Worm (Caenorhabditis elegans): ENCODE results near the gene ceh-60.

- no peak for TF ChIP-seq mdl-1 (tag; optimal IDR thresholded peaks at IDR 0.05)
- no peak for TF ChIP-seq zag-1 (tag; optimal IDR thresholded peaks at IDR 0.05)
- TF ChIP-seq aly-2 (tag; optimal IDR thresholded peaks at IDR 0.05), result no peak
- TF ChIP-seq nhr-6 (tag; optimal IDR thresholded peaks at IDR 0.05), result no peak
- no peak for TF ChIP-seq nhr-12 (tag; optimal IDR thresholded peaks at IDR 0.05)
- no peak for TF ChIP-seq skn-1 (tag; optimal IDR thresholded peaks at IDR 0.05)
- no peak for TF ChIP-seq unc-39 (tag; optimal IDR thresholded peaks at IDR 0.05)
- no peak for TF ChIP-seq nhr-237 (tag; optimal IDR thresholded peaks at IDR 0.05)
- TF ChIP-seq lsy-2 (tag; optimal IDR thresholded peaks at IDR 0.05), result no peak
- no peak for TF ChIP-seq mbf-1 (tag; optimal IDR thresholded peaks at IDR 0.05)
- TF ChIP-seq alr-1 (tag; optimal IDR thresholded peaks at IDR 0.05), result no peak
- peak; percentile 16 for TF ChIP-seq fos-1 (tag; optimal IDR thresholded peaks at IDR 0.05)
Measured at ce11 chrX:6515267-6515666, 14.7 kb downstream of the ceh-60 start.
